Worm (Caenorhabditis elegans) whole organism, late embryonic: ENCODE results near the gene nhr-94.
A peak's percentile ranks its signal among the peaks of the same experiment; 100 is the strongest.

Experiments used
- C08G9.2 ChIP-seq: sonication (generic microtip); optimal IDR thresholded peaks from 2 replicates; lab custom pipeline; 2016; ENCODE audit warnings: mild to moderate bottlenecking, missing genetic modification characterization, moderate library complexity, missing compliant biosample characterization
- C38D4.7 ChIP-seq: fragments of 200-800 bp; sonication (Bioruptor generic); optimal IDR thresholded peaks from 2 replicates; lab custom pipeline; 2018; ENCODE audit warnings: mild to moderate bottlenecking, missing genetic modification characterization, moderate library complexity, missing compliant biosample characterization
- K02D7.2 ChIP-seq: sonication (generic microtip); optimal IDR thresholded peaks from 2 replicates; lab custom pipeline; 2017; ENCODE audit warnings: mild to moderate bottlenecking, missing genetic modification characterization, missing compliant biosample characterization
- T23F11.4 ChIP-seq: fragments of 200-800 bp; sonication (Bioruptor generic); optimal IDR thresholded peaks from 2 replicates; lab custom pipeline; 2018; ENCODE audit warnings: mild to moderate bottlenecking, missing genetic modification characterization, missing compliant biosample characterization
- ceh-18 ChIP-seq: sonication (generic microtip); optimal IDR thresholded peaks from 2 replicates; lab custom pipeline; 2016; ENCODE audit warnings: missing genetic modification characterization, missing compliant biosample characterization
- ceh-2 ChIP-seq: sonication (generic microtip); optimal IDR thresholded peaks from 2 replicates; lab custom pipeline; 2016; ENCODE audit warnings: missing genotype, missing genetic modification characterization, missing compliant biosample characterization
- ceh-22 ChIP-seq: sonication (generic microtip); optimal IDR thresholded peaks from 2 replicates; lab custom pipeline; 2017; ENCODE audit warnings: missing biosample characterization, missing genetic modification characterization
- ceh-24 ChIP-seq: sonication (generic microtip); optimal IDR thresholded peaks from 2 replicates; lab custom pipeline; 2016; ENCODE audit warnings: mild to moderate bottlenecking, missing genetic modification characterization, missing compliant biosample characterization
- ceh-45 ChIP-seq: fragments of 200-800 bp; sonication (Bioruptor generic); IDR thresholded peaks from 2 replicates; pipeline ENCODE4 v1.3.6; 2022; ENCODE audit warnings: missing genetic modification reagents, missing genetic modification characterization, missing compliant biosample characterization
- ceh-48 ChIP-seq: sonication (generic microtip); optimal IDR thresholded peaks from 2 replicates; lab custom pipeline; 2016; ENCODE audit warnings: missing genetic modification characterization, inconsistent platforms, missing compliant biosample characterization
- ceh-6 ChIP-seq: fragments of 200-800 bp; sonication (Bioruptor generic); optimal IDR thresholded peaks from 2 replicates; lab custom pipeline; 2018; ENCODE audit warnings: mild to moderate bottlenecking, missing genetic modification characterization, missing compliant biosample characterization
- ceh-9 ChIP-seq: sonication (generic microtip); optimal IDR thresholded peaks from 2 replicates; lab custom pipeline; 2016; ENCODE audit warnings: mild to moderate bottlenecking, missing genetic modification characterization, inconsistent platforms, missing compliant biosample characterization
- che-1 ChIP-seq: sonication (generic microtip); optimal IDR thresholded peaks from 2 replicates; lab custom pipeline; 2016; ENCODE audit warnings: mild to moderate bottlenecking, missing genetic modification characterization, missing compliant biosample characterization
- dve-1 ChIP-seq: sonication (generic microtip); optimal IDR thresholded peaks from 2 replicates; lab custom pipeline; 2017; ENCODE audit warnings: antibody characterized with exemption, mild to moderate bottlenecking, missing genetic modification characterization, missing compliant biosample characterization
- elt-2 ChIP-seq: sonication (generic microtip); optimal IDR thresholded peaks from 2 replicates; lab custom pipeline; 2016; ENCODE audit warnings: missing genetic modification reagents, missing genetic modification characterization, missing compliant biosample characterization
- eyg-1 ChIP-seq: sonication (generic microtip); optimal IDR thresholded peaks from 2 replicates; lab custom pipeline; 2016; ENCODE audit warnings: missing genotype, missing genetic modification characterization, missing compliant biosample characterization
- fax-1 ChIP-seq: sonication (generic microtip); optimal IDR thresholded peaks from 2 replicates; lab custom pipeline; 2016; ENCODE audit warnings: missing genotype, missing genetic modification characterization, missing compliant biosample characterization
- fkh-10 ChIP-seq: fragments of 150-350 bp; optimal IDR thresholded peaks from 2 replicates; lab custom pipeline; 2014; ENCODE audit warnings: missing biosample characterization, missing genetic modification reagents, missing genetic modification characterization
- fkh-6 ChIP-seq: sonication (generic microtip); optimal IDR thresholded peaks from 2 replicates; lab custom pipeline; 2016; ENCODE audit warnings: missing genetic modification characterization, missing compliant biosample characterization
- hlh-13 ChIP-seq: fragments of 200-800 bp; sonication (Bioruptor generic); optimal IDR thresholded peaks from 2 replicates; lab custom pipeline; 2018; ENCODE audit warnings: mild to moderate bottlenecking, missing genetic modification characterization, missing compliant biosample characterization
- hlh-15 ChIP-seq: sonication (generic microtip); optimal IDR thresholded peaks from 2 replicates; lab custom pipeline; 2016; ENCODE audit warnings: missing genetic modification characterization, missing compliant biosample characterization
- hlh-30 ChIP-seq: sonication (generic microtip); optimal IDR thresholded peaks from 2 replicates; lab custom pipeline; 2017; ENCODE audit warnings: antibody characterized with exemption, missing genetic modification characterization, missing compliant biosample characterization; ENCODE audit not compliant: insufficient read depth
- hlh-6 ChIP-seq: sonication (generic microtip); optimal IDR thresholded peaks from 2 replicates; lab custom pipeline; 2016; ENCODE audit warnings: missing genotype, missing genetic modification characterization, missing compliant biosample characterization
- hlh-8 ChIP-seq: sonication (generic microtip); optimal IDR thresholded peaks from 2 replicates; lab custom pipeline; 2016; ENCODE audit warnings: missing genotype, missing genetic modification characterization, missing compliant biosample characterization
- lin-11 ChIP-seq: fragments of 200-800 bp; sonication (Bioruptor generic); optimal IDR thresholded peaks from 2 replicates; lab custom pipeline; 2018; ENCODE audit warnings: mild to moderate bottlenecking, missing genetic modification characterization, missing compliant biosample characterization
- nfya-1 ChIP-seq: sonication (generic microtip); optimal IDR thresholded peaks from 2 replicates; lab custom pipeline; 2017; ENCODE audit warnings: missing genetic modification characterization, mild to moderate bottlenecking, missing compliant biosample characterization, antibody characterized with exemption, moderate library complexity
- pat-9 ChIP-seq: fragments of 200-800 bp; sonication (Bioruptor generic); optimal IDR thresholded peaks from 2 replicates; lab custom pipeline; 2018; ENCODE audit warnings: mild to moderate bottlenecking, missing genetic modification characterization, moderate library complexity, missing compliant biosample characterization
- pax-1 ChIP-seq: fragments of 150-350 bp; optimal IDR thresholded peaks from 2 replicates; lab custom pipeline; 2014; ENCODE audit warnings: missing biosample characterization, missing genetic modification characterization
- pha-2 ChIP-seq: sonication (generic microtip); optimal IDR thresholded peaks from 2 replicates; lab custom pipeline; 2017; ENCODE audit warnings: mild to moderate bottlenecking, missing genetic modification characterization, missing compliant biosample characterization
- pha-4 ChIP-seq: fragments of 150-350 bp; optimal IDR thresholded peaks from 2 replicates; lab custom pipeline; 2018; ENCODE audit warnings: missing biosample characterization, missing genetic modification reagents, missing genetic modification characterization
- pqm-1 ChIP-seq: sonication (generic microtip); optimal IDR thresholded peaks from 2 replicates; lab custom pipeline; 2016; ENCODE audit warnings: missing genetic modification characterization, missing compliant biosample characterization
- ref-2 ChIP-seq: sonication (generic microtip); optimal IDR thresholded peaks from 2 replicates; lab custom pipeline; 2016; ENCODE audit warnings: missing genetic modification characterization, missing compliant biosample characterization
- sox-2 ChIP-seq: fragments of 200-800 bp; sonication (Bioruptor generic); IDR thresholded peaks from 2 replicates; pipeline ENCODE4 v1.3.6; 2022; ENCODE audit warnings: missing genetic modification reagents, missing genetic modification characterization, missing compliant biosample characterization
- tbx-2 ChIP-seq: sonication (generic microtip); optimal IDR thresholded peaks from 2 replicates; lab custom pipeline; 2016; ENCODE audit warnings: missing genetic modification characterization, missing compliant biosample characterization
- unc-3 ChIP-seq, 2 experiments: fragments of 200-800 bp in 1 of 2; sonication (Bioruptor generic) in 1 of 2; sonication (generic microtip) in 1 of 2; conservative IDR thresholded peaks in 1 of 2; optimal IDR thresholded peaks in 1 of 2; 2 replicates each; pipeline versions ENCODE4 v1.3.6 to Lab custom; 2016 to 2022; ENCODE audit warnings: missing compliant biosample characterization in 2 of 2, missing genetic modification characterization in 2 of 2, missing genetic modification reagents in 1 of 2
- unc-42 ChIP-seq: sonication (generic microtip); optimal IDR thresholded peaks from 2 replicates; lab custom pipeline; 2016; ENCODE audit warnings: missing genotype, missing genetic modification characterization, missing compliant biosample characterization
- unc-55 ChIP-seq: sonication (generic microtip); optimal IDR thresholded peaks from 2 replicates; lab custom pipeline; 2017; ENCODE audit warnings: missing biosample characterization, missing genetic modification reagents, missing genetic modification characterization
- zip-5 ChIP-seq: sonication (generic microtip); optimal IDR thresholded peaks from 2 replicates; lab custom pipeline; 2016; ENCODE audit warnings: missing genetic modification characterization, missing compliant biosample characterization
- ztf-16 ChIP-seq: sonication (generic microtip); optimal IDR thresholded peaks from 2 replicates; lab custom pipeline; 2017; ENCODE audit warnings: missing genetic modification characterization, missing compliant biosample characterization

The nhr-94 gene

ce11 chrV:7734909-7735308 lies 48.8 kb upstream of the nhr-94 start, which contains the start of gene clic-1 (continued):
- no peak for TF ChIP-seq ceh-22
- TF ChIP-seq pqm-1 (tag; lab: Kevin White, UChicago), result no peak
- TF ChIP-seq lin-11 (tag; lab: Kevin White, UChicago), result no peak
- no peak for TF ChIP-seq sox-2 (GFP tag; lab: Robert Waterston, UW)
- no peak for TF ChIP-seq ceh-2
- no peak for TF ChIP-seq tbx-2 (tag; lab: Kevin White, UChicago)
- TF ChIP-seq C38D4.7 (GFP tag; lab: Kevin White, UChicago), result no peak
- no peak for TF ChIP-seq ceh-45 (GFP tag; lab: Robert Waterston, UW)
- TF ChIP-seq unc-55 (GFP tag; lab: Kevin White, UChicago), result peak; percentile 44
- no peak for TF ChIP-seq fkh-10 (GFP tag; lab: Kevin White, UChicago)
- no peak for TF ChIP-seq unc-3 (GFP tag; conservative IDR thresholded peaks at IDR 0.05; lab: Robert Waterston, UW)
- TF ChIP-seq unc-3 (tag; optimal IDR thresholded peaks at IDR 0.05; lab: Kevin White, UChicago), result no peak
- TF ChIP-seq unc-42, result peak; percentile 68
- no peak for TF ChIP-seq pax-1 (tag; lab: Kevin White, UChicago)
- no peak for TF ChIP-seq hlh-8 (tag; lab: Kevin White, UChicago)
- TF ChIP-seq ceh-18 (tag; lab: Kevin White, UChicago), result peak; percentile 53
- no peak for TF ChIP-seq fax-1 (tag; lab: Kevin White, UChicago)
- no peak for TF ChIP-seq ceh-48 (tag; lab: Kevin White, UChicago)
- TF ChIP-seq pat-9 (tag; lab: Kevin White, UChicago), result no peak
- no peak for TF ChIP-seq C08G9.2 (tag; lab: Kevin White, UChicago)
- TF ChIP-seq K02D7.2 (tag; lab: Kevin White, UChicago), result no peak
- no peak for TF ChIP-seq che-1 (tag; lab: Kevin White, UChicago)
- TF ChIP-seq hlh-30 (tag; lab: Kevin White, UChicago), result peak; percentile 10
- TF ChIP-seq, all 69 proteins: peak for 10

ce11 chrV:7733240-7733765 lies 47.2 kb upstream of the nhr-94 start:
- TF ChIP-seq T23F11.4 (GFP tag; lab: Kevin White, UChicago), result no peak
- TF ChIP-seq zip-5 (tag; lab: Kevin White, UChicago), result no peak
- TF ChIP-seq ztf-16 (tag; lab: Kevin White, UChicago), result no peak
- TF ChIP-seq pat-9 (tag; lab: Kevin White, UChicago), result no peak
- TF ChIP-seq pha-2 (tag; lab: Kevin White, UChicago), result no peak
- no peak for TF ChIP-seq eyg-1 (tag; lab: Kevin White, UChicago)
- no peak for TF ChIP-seq pax-1 (tag; lab: Kevin White, UChicago)
- no peak for TF ChIP-seq nfya-1 (tag; lab: Kevin White, UChicago)
- TF ChIP-seq hlh-13, result no peak
- TF ChIP-seq che-1 (tag; lab: Kevin White, UChicago), result no peak
- no peak for TF ChIP-seq hlh-6 (tag; lab: Kevin White, UChicago)
- no peak for TF ChIP-seq ceh-9
- TF ChIP-seq dve-1, result no peak
- TF ChIP-seq, all 69 proteins: peak for 0

- TF ChIP-seq ceh-22 (no peak), T23F11.4 (GFP tag; lab: Kevin White, UChicago) (peak; percentile 8), hlh-15 (no peak), K02D7.2 (tag; lab: Kevin White, UChicago) (peak; percentile 7), lin-11 (tag; lab: Kevin White, UChicago) (no peak), nfya-1 (tag; lab: Kevin White, UChicago) (peak; percentile 3), unc-55 (GFP tag; lab: Kevin White, UChicago) (no peak), pha-4 (tag; lab: Kevin White, UChicago) (no peak), fkh-10 (GFP tag; lab: Kevin White, UChicago) (no peak), ref-2 (tag; lab: Kevin White, UChicago) (no peak), ceh-6 (no peak), elt-2 (tag; lab: Kevin White, UChicago) (peak; percentile 5), ceh-24 (no peak), dve-1 (peak; percentile 15), fkh-6 (tag; lab: Kevin White, UChicago) (no peak), ceh-45 (GFP tag; lab: Robert Waterston, UW) (no peak), pha-2 (tag; lab: Kevin White, UChicago) (no peak), hlh-30 (tag; lab: Kevin White, UChicago) (no peak)
Measured at ce11 chrV:7730488-7730887, 44.4 kb upstream of the nhr-94 start.
